Worm (Caenorhabditis elegans): ENCODE data around the gene saps-1.

ce11 chrII:11279971-11280370, 17.5 kb upstream of the saps-1 start:
- TF ChIP-seq W03F9.2 (tag; optimal IDR thresholded peaks at IDR 0.05): no peak
- TF ChIP-seq him-1 (tag; optimal IDR thresholded peaks at IDR 0.05): no peak
- no peak for TF ChIP-seq dao-5 (tag; optimal IDR thresholded peaks at IDR 0.05)

Measured in whole organism, L4/young adult.